Fruit fly (Drosophila melanogaster) whole organism, wandering third instar larva: Measurements from ENCODE around the gene ImpL2.

ENCODE experiments used
- CG9705 ChIP-seq: fragments of 200-800 bp; sonication (Bioruptor generic); optimal IDR thresholded peaks from 2 replicates; lab custom pipeline; 2018; ENCODE audit warnings: missing biosample characterization, mild to moderate bottlenecking, missing genetic modification characterization
- Hr83 ChIP-seq: fragments of 200-300 bp; sonication (Bioruptor generic); optimal IDR thresholded peaks from 2 replicates; lab custom pipeline; 2016; ENCODE audit warnings: missing biosample characterization, mild to moderate bottlenecking, missing genetic modification characterization, moderate library complexity; ENCODE audit not compliant: poor library complexity, severe bottlenecking
- Myc ChIP-seq: fragments of >200 bp; optimal IDR thresholded peaks from 2 replicates; lab custom pipeline; 2017
- N ChIP-seq: fragments of >200 bp; optimal IDR thresholded peaks from 2 replicates; lab custom pipeline; 2018; ENCODE audit warnings: missing biosample characterization, missing external identifiers, missing genetic modification characterization
- jim ChIP-seq: fragments of 175-275, 200-325 bp; sonication (Bioruptor generic); optimal IDR thresholded peaks from 2 replicates; lab custom pipeline; 2016; ENCODE audit warnings: missing biosample characterization, mild to moderate bottlenecking, missing genetic modification characterization
- lola ChIP-seq: fragments of >200 bp; optimal IDR thresholded peaks from 2 replicates; lab custom pipeline; 2017; ENCODE audit warnings: missing biosample characterization, missing genetic modification characterization
- psq ChIP-seq: fragments of 200-800 bp; sonication (Bioruptor generic); optimal IDR thresholded peaks from 3 replicates; lab custom pipeline; 2017; ENCODE audit warnings: missing biosample characterization, mild to moderate bottlenecking, missing genetic modification characterization, moderate library complexity
- usp ChIP-seq: fragments of >200 bp; optimal IDR thresholded peaks from 2 replicates; lab custom pipeline; 2017; ENCODE audit warnings: missing biosample characterization, missing genetic modification characterization

DNA sequence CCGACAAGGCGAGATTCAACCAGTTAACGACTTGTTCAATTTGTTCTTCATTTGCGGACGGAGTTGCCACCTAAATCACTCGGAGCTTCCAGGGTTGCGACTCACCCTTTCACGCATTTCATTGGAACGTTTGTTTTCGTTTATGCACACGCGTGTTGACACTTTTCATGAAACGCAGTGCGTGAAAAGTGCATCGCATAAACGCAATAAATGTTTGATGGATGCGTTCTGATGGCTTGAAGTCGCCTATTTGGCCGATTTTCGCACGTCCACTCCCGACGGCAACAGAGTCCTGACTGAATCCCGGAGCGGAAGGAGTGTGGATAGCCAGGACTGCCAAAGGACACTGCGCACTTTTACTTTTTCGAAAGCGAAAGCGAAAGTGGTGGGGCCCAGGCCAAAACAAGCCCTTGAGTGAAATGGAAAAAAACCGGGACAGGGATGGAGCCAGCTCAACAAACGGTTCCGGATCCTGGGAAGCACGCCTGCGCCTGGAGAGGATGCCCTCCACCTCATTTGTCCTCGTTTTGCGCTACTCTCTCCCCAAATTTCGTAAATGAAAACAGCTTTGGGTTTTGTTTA, 57.9 kb downstream of the ImpL2 start, which contains the start of gene Teh4:
- TF ChIP-seq usp (no peak), Myc (lab: Kevin White, UChicago) (no peak), lola (no peak), N (GFP tag; lab: Kevin White, UChicago) (no peak), Hr83 (GFP tag; lab: Kevin White, UChicago) (no peak), jim (GFP tag; lab: Kevin White, UChicago) (no peak), psq (GFP tag; lab: Kevin White, UChicago) (no peak), CG9705 (GFP tag; lab: Kevin White, UChicago) (no peak)
